Fruit fly (Drosophila melanogaster): ENCODE measurements around the gene TM9SF2.

DNA sequence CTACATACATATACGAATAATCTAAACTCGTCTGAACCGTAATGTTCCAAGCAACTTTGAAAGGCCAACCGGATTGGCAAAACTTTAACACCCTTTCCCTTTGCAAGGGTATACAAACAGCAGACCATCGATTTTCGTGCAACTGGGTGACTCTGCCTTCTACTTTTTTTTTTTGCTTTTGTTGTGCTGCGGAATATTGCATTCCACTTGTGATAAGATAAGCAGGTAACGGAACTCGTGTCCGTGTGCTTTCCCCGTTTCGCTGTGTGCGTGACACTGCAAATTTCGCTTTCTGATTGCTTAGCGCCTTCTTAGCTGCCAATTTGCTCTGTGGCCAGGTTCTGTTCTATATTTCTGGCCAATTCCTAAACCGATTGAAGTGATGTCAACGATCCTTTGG, 26.8 kb upstream of the TM9SF2 start:
- TF ChIP-seq dsx (GFP tag; optimal IDR thresholded peaks at IDR 0.05; ENCODE audit: poor library complexity, severe bottlenecking): no peak
- TF ChIP-seq Eip93F (GFP tag; optimal IDR thresholded peaks at IDR 0.05): peak; percentile 17
- TF ChIP-seq Eip75B (GFP tag; optimal IDR thresholded peaks at IDR 0.05): no peak
- no peak for TF ChIP-seq net (GFP tag; optimal IDR thresholded peaks at IDR 0.05)
- TF ChIP-seq CG9139 (GFP tag; optimal IDR thresholded peaks at IDR 0.05): no peak
- TF ChIP-seq ss (GFP tag; optimal IDR thresholded peaks at IDR 0.05): no peak
- no peak for TF ChIP-seq CG7368 (GFP tag; optimal IDR thresholded peaks at IDR 0.05)
- no peak for TF ChIP-seq Met (GFP tag; optimal IDR thresholded peaks at IDR 0.05)
- TF ChIP-seq CG10669 (GFP tag; optimal IDR thresholded peaks at IDR 0.05): no peak
- no peak for TF ChIP-seq acj6 (GFP tag; optimal IDR thresholded peaks at IDR 0.05)
- TF ChIP-seq CG11902 (GFP tag; optimal IDR thresholded peaks at IDR 0.05): no peak
- TF ChIP-seq CG3032 (tag; optimal IDR thresholded peaks at IDR 0.05): no peak
- TF ChIP-seq Hr4 (GFP tag; optimal IDR thresholded peaks at IDR 0.05): no peak
- no peak for TF ChIP-seq Blimp-1 (GFP tag; optimal IDR thresholded peaks at IDR 0.05)

Measured in whole organism, prepupa.